Worm (Caenorhabditis elegans): ENCODE measurements around the gene sti-1.
"Not testable (repeated sequence)": the region's sequence is repeated elsewhere in the genome, so short reads cannot be mapped to it uniquely, and the experiment has no call there.

The sti-1 gene

ce11 chrV:817182-817581 lies 43.9 kb downstream of the sti-1 start, which contains the start of gene R13D11.1:
Gene R13D11.1 (plus strand): TSS chrV:817482.
- TF ChIP-seq hnd-1 (tag; optimal IDR thresholded peaks at IDR 0.05) (no peak), hmbx-1 (tag; optimal IDR thresholded peaks at IDR 0.05) (no peak), pes-1 (GFP tag; IDR thresholded peaks at IDR 0.05) (no peak), sea-1 (GFP tag; conservative IDR thresholded peaks at IDR 0.05) (no peak), ama-1 (optimal IDR thresholded peaks at IDR 0.05) (no peak), hmg-4 (GFP tag; optimal IDR thresholded peaks at IDR 0.05) (no peak), aly-1 (tag; optimal IDR thresholded peaks at IDR 0.05) (no peak)

- not testable (repeated sequence) for TF ChIP-seq F13C5.2 (tag; optimal IDR thresholded peaks at IDR 0.05); hmbx-1 (tag; optimal IDR thresholded peaks at IDR 0.05); ceh-13 (GFP tag; optimal IDR thresholded peaks at IDR 0.05)
Observed at ce11 chrV:820629-821028, 47.3 kb downstream of the sti-1 start, which contains the start of gene srx-32. Gene srx-32 (minus strand): TSS chrV:820729.

ce11 chrV:822922-823321 lies 49.6 kb downstream of the sti-1 start, which contains the start of gene srx-31:
Gene srx-31 (minus strand): TSS chrV:823022.
- TF ChIP-seq aly-1 (tag; optimal IDR thresholded peaks at IDR 0.05); tbx-37 (GFP tag; conservative IDR thresholded peaks at IDR 0.05); pes-1 (GFP tag; IDR thresholded peaks at IDR 0.05): not testable (repeated sequence)

All from whole organism, early embryonic.